Worm (Caenorhabditis elegans) whole organism, L1 larva: ENCODE results near the gene col-157.

ENCODE experiments used
- dpl-1 ChIP-seq, 3 experiments: fragments of 150-350 bp in 2 of 3; sonication (generic microtip) in 1 of 3; optimal IDR thresholded peaks; 2 replicates each; lab custom pipeline; 2014 to 2017; ENCODE audit warnings: missing biosample characterization in 3 of 3, missing genetic modification characterization in 3 of 3, missing genetic modification reagents in 3 of 3
- nhr-237 ChIP-seq: fragments of 150-350 bp; optimal IDR thresholded peaks from 2 replicates; lab custom pipeline; 2014; ENCODE audit warnings: missing biosample characterization, missing genetic modification characterization
- nhr-28 ChIP-seq: fragments of 150-350 bp; optimal IDR thresholded peaks from 2 replicates; lab custom pipeline; 2014; ENCODE audit warnings: missing biosample characterization, missing genetic modification characterization
- nhr-85 ChIP-seq: sonication (generic microtip); peaks from one replicate; lab custom pipeline; 2016; ENCODE audit warnings: missing genetic modification characterization, inconsistent platforms, missing compliant biosample characterization
- skn-1 ChIP-seq: fragments of 150-350 bp; optimal IDR thresholded peaks from 2 replicates; lab custom pipeline; 2014; ENCODE audit warnings: missing biosample characterization, missing genetic modification characterization
- snpc-4 ChIP-seq: fragments of 150-350 bp; optimal IDR thresholded peaks from 2 replicates; lab custom pipeline; 2014; ENCODE audit warnings: missing biosample characterization, missing genetic modification characterization
- sptf-1 ChIP-seq: fragments of 150-350 bp; optimal IDR thresholded peaks from 2 replicates; lab custom pipeline; 2014; ENCODE audit warnings: missing biosample characterization, missing genetic modification characterization
- sup-37 ChIP-seq: fragments of 200-800 bp; sonication (Bioruptor generic); optimal IDR thresholded peaks from 2 replicates; lab custom pipeline; 2018; ENCODE audit warnings: mild to moderate bottlenecking, missing genetic modification characterization, missing compliant biosample characterization
- tlp-1 ChIP-seq: fragments of 150-350 bp; optimal IDR thresholded peaks from 2 replicates; lab custom pipeline; 2014; ENCODE audit warnings: missing biosample characterization, missing genetic modification characterization
- unc-86 ChIP-seq: sonication (generic microtip); optimal IDR thresholded peaks from 2 replicates; lab custom pipeline; 2016; ENCODE audit warnings: missing genetic modification characterization, missing compliant biosample characterization
- zag-1 ChIP-seq: fragments of 150-350 bp; optimal IDR thresholded peaks from 2 replicates; lab custom pipeline; 2014; ENCODE audit warnings: missing biosample characterization, missing genetic modification characterization
- ztf-11 ChIP-seq, 2 experiments: sonication (generic microtip); optimal IDR thresholded peaks; 2 replicates each; lab custom pipeline; 2016 to 2017; ENCODE audit warnings: missing genetic modification characterization in 2 of 2, missing biosample characterization in 1 of 2, missing compliant biosample characterization in 1 of 2

- TF ChIP-seq zag-1 (tag; lab: Kevin White, UChicago) (no peak), skn-1 (tag; lab: Kevin White, UChicago) (no peak), unc-86 (tag; lab: Kevin White, UChicago) (no peak), nhr-85 (tag; lab: Kevin White, UChicago) (no peak), sptf-1 (no peak), nhr-237 (no peak), snpc-4 (tag; lab: Kevin White, UChicago) (no peak), nhr-28 (tag; lab: Kevin White, UChicago) (no peak), sup-37 (no peak), ztf-11 (tag; optimal IDR thresholded peaks at IDR 0.05; lab: Kevin White, UChicago) (no peak), tlp-1 (no peak), dpl-1 (GFP tag; optimal IDR thresholded peaks at IDR 0.05; lab: Kevin White, UChicago) (no peak)
Measured at ce11 chrV:11439202-11439601, 44.6 kb upstream of the col-157 start.
